Worm (Caenorhabditis elegans) whole organism, L2 larva: Measurements from ENCODE around the gene C09B8.3.
A peak's percentile ranks its signal among the peaks of the same experiment; 100 is the strongest.

Experiments
- C34F6.9 ChIP-seq: fragments of 150-350 bp; optimal IDR thresholded peaks from 2 replicates; lab custom pipeline; 2014; ENCODE audit warnings: missing biosample characterization, missing genetic modification characterization
- F13H6.1 ChIP-seq: sonication (generic microtip); optimal IDR thresholded peaks from 2 replicates; lab custom pipeline; 2016; ENCODE audit warnings: missing genetic modification characterization, missing compliant biosample characterization
- R02D3.7 ChIP-seq: fragments of 150-350 bp; optimal IDR thresholded peaks from 2 replicates; lab custom pipeline; 2014; ENCODE audit warnings: missing biosample characterization, missing genetic modification characterization
- Y55F3AM.14 ChIP-seq: fragments of 200-800 bp; sonication (Bioruptor generic); optimal IDR thresholded peaks from 2 replicates; lab custom pipeline; 2018; ENCODE audit warnings: mild to moderate bottlenecking, missing genetic modification characterization, missing compliant biosample characterization
- ZK546.5 ChIP-seq: sonication (generic microtip); optimal IDR thresholded peaks from 2 replicates; lab custom pipeline; 2017; ENCODE audit warnings: missing biosample characterization, missing genetic modification characterization
- alr-1 ChIP-seq: fragments of 150-350 bp; optimal IDR thresholded peaks from 2 replicates; lab custom pipeline; 2014; ENCODE audit warnings: missing biosample characterization, missing genetic modification characterization
- aly-2 ChIP-seq: fragments of 150-350 bp; optimal IDR thresholded peaks from 2 replicates; lab custom pipeline; 2014; ENCODE audit warnings: missing biosample characterization, missing genetic modification characterization
- blmp-1 ChIP-seq: sonication (generic microtip); optimal IDR thresholded peaks from 2 replicates; lab custom pipeline; 2017; ENCODE audit warnings: missing genetic modification characterization, mild to moderate bottlenecking, missing compliant biosample characterization, antibody characterized with exemption, moderate library complexity; ENCODE audit not compliant: insufficient read depth
- ceh-16 ChIP-seq: fragments of 150-350 bp; optimal IDR thresholded peaks from 2 replicates; lab custom pipeline; 2014; ENCODE audit warnings: missing biosample characterization, missing genetic modification characterization
- ceh-82 ChIP-seq: fragments of 150-350 bp; optimal IDR thresholded peaks from 2 replicates; lab custom pipeline; 2014; ENCODE audit warnings: missing biosample characterization, missing genetic modification characterization
- crh-2 ChIP-seq: sonication (generic microtip); optimal IDR thresholded peaks from 2 replicates; lab custom pipeline; 2017; ENCODE audit warnings: missing biosample characterization, missing genetic modification characterization
- dmd-4 ChIP-seq: sonication (generic microtip); optimal IDR thresholded peaks from 2 replicates; lab custom pipeline; 2017; ENCODE audit warnings: missing biosample characterization, missing genetic modification characterization
- egl-27 ChIP-seq: sonication (generic microtip); optimal IDR thresholded peaks from 3 replicates; lab custom pipeline; 2017; ENCODE audit warnings: missing biosample characterization, missing genetic modification reagents, missing genetic modification characterization
- elt-1 ChIP-seq: fragments of 150-350 bp; optimal IDR thresholded peaks from 2 replicates; lab custom pipeline; 2014; ENCODE audit warnings: missing biosample characterization, missing genetic modification characterization
- elt-3 ChIP-seq: sonication (generic microtip); optimal IDR thresholded peaks from 2 replicates; lab custom pipeline; 2017; ENCODE audit warnings: missing biosample characterization, missing genetic modification characterization
- fos-1 ChIP-seq: fragments of 150-350 bp; optimal IDR thresholded peaks from 2 replicates; lab custom pipeline; 2014; ENCODE audit warnings: missing biosample characterization, missing genetic modification characterization
- gmeb-1 ChIP-seq: fragments of 150-350 bp; optimal IDR thresholded peaks from 2 replicates; lab custom pipeline; 2014; ENCODE audit warnings: missing biosample characterization, missing genetic modification characterization
- lin-11 ChIP-seq: fragments of 150-350 bp; sonication (generic microtip); optimal IDR thresholded peaks from 2 replicates; lab custom pipeline; 2014; ENCODE audit warnings: missing biosample characterization, missing genetic modification characterization, inconsistent platforms, mixed read lengths
- lin-13 ChIP-seq: fragments of 150-350 bp; optimal IDR thresholded peaks from 2 replicates; lab custom pipeline; 2014; ENCODE audit warnings: missing biosample characterization, missing genetic modification reagents, missing genetic modification characterization
- lin-39 ChIP-seq: fragments of 150-350 bp; optimal IDR thresholded peaks from 2 replicates; lab custom pipeline; 2014; ENCODE audit warnings: missing biosample characterization, missing genetic modification reagents, missing genetic modification characterization
- lsy-2 ChIP-seq, 2 experiments: fragments of 150-350 bp in 1 of 2; sonication (generic microtip) in 1 of 2; optimal IDR thresholded peaks; 2 replicates each; lab custom pipeline; 2014 to 2017; ENCODE audit warnings: missing biosample characterization in 2 of 2, missing genetic modification characterization in 2 of 2
- mab-5 ChIP-seq: fragments of 150-350 bp; optimal IDR thresholded peaks from 2 replicates; lab custom pipeline; 2014; ENCODE audit warnings: missing biosample characterization, missing genetic modification characterization
- mdl-1 ChIP-seq, 2 experiments: fragments of 150-350 bp in 1 of 2; sonication (generic microtip) in 1 of 2; optimal IDR thresholded peaks; 2 replicates each; lab custom pipeline; 2017; ENCODE audit warnings: missing biosample characterization in 2 of 2, missing genetic modification characterization in 2 of 2
- nhr-10 ChIP-seq: sonication (generic microtip); optimal IDR thresholded peaks from 2 replicates; lab custom pipeline; 2017; ENCODE audit warnings: missing biosample characterization, missing genetic modification characterization
- nhr-11 ChIP-seq: fragments of 150-350 bp; optimal IDR thresholded peaks from 2 replicates; lab custom pipeline; 2014; ENCODE audit warnings: missing biosample characterization, missing genetic modification characterization
- nhr-12 ChIP-seq: fragments of 150-350 bp; optimal IDR thresholded peaks from 2 replicates; lab custom pipeline; 2014; ENCODE audit warnings: missing biosample characterization, missing genetic modification characterization
- nhr-129 ChIP-seq: fragments of 150-350 bp; optimal IDR thresholded peaks from 2 replicates; lab custom pipeline; 2014; ENCODE audit warnings: missing biosample characterization, missing genetic modification characterization
- nhr-21 ChIP-seq: fragments of 150-350 bp; optimal IDR thresholded peaks from 2 replicates; lab custom pipeline; 2014; ENCODE audit warnings: missing biosample characterization, missing genetic modification characterization
- nhr-23 ChIP-seq: fragments of 150-350 bp; optimal IDR thresholded peaks from 2 replicates; lab custom pipeline; 2014; ENCODE audit warnings: missing biosample characterization, missing genetic modification reagents, missing genetic modification characterization
- nhr-25 ChIP-seq: fragments of 150-350 bp; sonication (generic microtip); optimal IDR thresholded peaks from 3 replicates; lab custom pipeline; 2014; ENCODE audit warnings: missing biosample characterization, missing genetic modification characterization
- nhr-6 ChIP-seq: fragments of 150-350 bp; optimal IDR thresholded peaks from 2 replicates; lab custom pipeline; 2014; ENCODE audit warnings: missing biosample characterization, missing genetic modification characterization
- nhr-77 ChIP-seq: fragments of 150-350 bp; optimal IDR thresholded peaks from 2 replicates; lab custom pipeline; 2014; ENCODE audit warnings: missing biosample characterization, missing genetic modification characterization
- peb-1 ChIP-seq: fragments of 150-350 bp; optimal IDR thresholded peaks from 2 replicates; lab custom pipeline; 2014; ENCODE audit warnings: missing biosample characterization, missing genetic modification characterization
- sem-4 ChIP-seq: fragments of 150-350 bp; optimal IDR thresholded peaks from 2 replicates; lab custom pipeline; 2014; ENCODE audit warnings: missing biosample characterization, missing genetic modification reagents, missing genetic modification characterization
- skn-1 ChIP-seq: sonication (generic microtip); optimal IDR thresholded peaks from 2 replicates; lab custom pipeline; 2017; ENCODE audit warnings: missing biosample characterization, missing genetic modification characterization
- sma-3 ChIP-seq: sonication (generic microtip); optimal IDR thresholded peaks from 2 replicates; lab custom pipeline; 2016; ENCODE audit warnings: missing genetic modification reagents, missing genetic modification characterization, missing compliant biosample characterization
- snpc-4 ChIP-seq: fragments of 150-350 bp; optimal IDR thresholded peaks from 2 replicates; lab custom pipeline; 2014; ENCODE audit warnings: missing biosample characterization, missing genetic modification characterization
- unc-39 ChIP-seq: fragments of 150-350 bp; optimal IDR thresholded peaks from 2 replicates; lab custom pipeline; 2014; ENCODE audit warnings: missing biosample characterization, missing genetic modification characterization
- unc-55 ChIP-seq: fragments of 150-350 bp; sonication (generic microtip); optimal IDR thresholded peaks from 3 replicates; lab custom pipeline; 2014; ENCODE audit warnings: missing biosample characterization, missing genetic modification reagents, missing genetic modification characterization
- unc-62 ChIP-seq: fragments of 150-350 bp; optimal IDR thresholded peaks from 2 replicates; lab custom pipeline; 2014; ENCODE audit warnings: missing biosample characterization, missing genetic modification reagents, missing genetic modification characterization
- zag-1 ChIP-seq: fragments of 150-350 bp; optimal IDR thresholded peaks from 2 replicates; lab custom pipeline; 2014; ENCODE audit warnings: missing biosample characterization, missing genetic modification characterization
- ztf-1 ChIP-seq: fragments of 200-800 bp; sonication (Bioruptor generic); conservative IDR thresholded peaks from 2 replicates; pipeline ENCODE4 v1.3.6; 2022; ENCODE audit warnings: missing genetic modification characterization, missing compliant biosample characterization
- ztf-11 ChIP-seq: sonication (generic microtip); optimal IDR thresholded peaks from 2 replicates; lab custom pipeline; 2017; ENCODE audit warnings: missing biosample characterization, missing genetic modification characterization
- ztf-4 ChIP-seq: fragments of 150-350 bp; optimal IDR thresholded peaks from 2 replicates; lab custom pipeline; 2014; ENCODE audit warnings: missing biosample characterization, missing genetic modification characterization

C09B8.3 gene

DNA sequence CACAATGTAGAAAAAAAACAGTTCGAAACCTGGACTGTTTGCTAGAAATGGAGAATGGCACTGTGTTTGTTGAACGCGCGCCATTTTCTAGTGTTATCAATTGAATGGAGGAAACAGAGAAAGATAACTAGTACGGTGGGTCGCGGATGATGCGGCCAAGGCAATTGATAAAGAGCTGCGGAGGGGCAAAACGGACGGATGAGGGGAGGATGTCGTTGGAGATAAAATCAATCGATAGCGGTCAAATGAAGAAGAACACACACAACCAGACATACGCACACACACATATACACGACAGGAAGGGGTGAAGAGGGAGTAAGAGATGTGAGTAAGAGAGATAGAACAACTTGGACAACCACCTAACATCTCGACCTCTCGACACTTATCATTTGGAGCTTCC is 39.6 kb upstream of the C09B8.3 start:
- TF ChIP-seq ZK546.5 (tag; lab: Kevin White, UChicago) (no peak), lsy-2 (tag; optimal IDR thresholded peaks at IDR 0.05; lab: Kevin White, UChicago) (peak in 1 of 2 experiments; percentile 20), lin-11 (no peak), alr-1 (tag; lab: Kevin White, UChicago) (no peak), nhr-21 (tag; lab: Kevin White, UChicago) (peak; percentile 37), nhr-129 (tag; lab: Kevin White, UChicago) (peak; percentile 45), fos-1 (tag; lab: Kevin White, UChicago) (peak; percentile 56), lin-39 (tag; lab: Kevin White, UChicago) (no peak), sma-3 (GFP tag; lab: Kevin White, UChicago) (peak; percentile 38)

DNA sequence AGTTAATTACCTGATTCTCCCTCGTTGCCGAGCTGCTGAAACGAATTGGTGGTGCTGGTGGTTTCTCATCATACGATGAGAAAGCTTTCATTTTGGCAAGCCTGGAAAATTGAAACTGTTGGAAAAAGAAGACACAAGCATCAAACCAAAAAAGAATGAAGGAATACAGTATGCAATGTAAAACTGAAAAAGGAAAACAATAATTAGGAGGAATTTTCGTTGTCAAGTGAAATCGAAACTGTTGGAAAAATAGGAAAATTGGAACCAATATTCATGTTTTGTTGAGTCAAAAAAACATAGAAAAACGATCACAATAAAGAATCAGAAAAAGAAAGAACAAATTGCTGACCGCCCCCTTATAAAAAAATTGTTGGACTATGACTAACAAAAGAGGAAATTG is 38.0 kb upstream of the C09B8.3 start, which contains the start of gene pak-1:
Gene pak-1 (minus strand): TSS at position 101 of the 400 bp plus-strand sequence.
- TF ChIP-seq nhr-25: no peak
- TF ChIP-seq nhr-77: no peak
- TF ChIP-seq elt-3 (tag; lab: Kevin White, UChicago): no peak
- TF ChIP-seq unc-62 (GFP tag; lab: Kevin White, UChicago): no peak
- no peak for TF ChIP-seq ceh-82 (tag; lab: Kevin White, UChicago)
- TF ChIP-seq egl-27: no peak
- no peak for TF ChIP-seq dmd-4 (tag; lab: Kevin White, UChicago)
- no peak for TF ChIP-seq ztf-11 (tag; lab: Kevin White, UChicago)
- no peak for TF ChIP-seq nhr-11 (tag; lab: Kevin White, UChicago)
- no peak for TF ChIP-seq unc-39 (tag; lab: Kevin White, UChicago)
- no peak for TF ChIP-seq gmeb-1 (tag; lab: Kevin White, UChicago)
- TF ChIP-seq sem-4: no peak
- TF ChIP-seq unc-55: no peak
- no peak for TF ChIP-seq nhr-23
- TF ChIP-seq mab-5: no peak
- no peak for TF ChIP-seq aly-2 (tag; lab: Kevin White, UChicago)
- no peak for TF ChIP-seq elt-1
- TF ChIP-seq nhr-6 (tag; lab: Kevin White, UChicago): no peak
- no peak for TF ChIP-seq skn-1 (tag; lab: Kevin White, UChicago)

DNA sequence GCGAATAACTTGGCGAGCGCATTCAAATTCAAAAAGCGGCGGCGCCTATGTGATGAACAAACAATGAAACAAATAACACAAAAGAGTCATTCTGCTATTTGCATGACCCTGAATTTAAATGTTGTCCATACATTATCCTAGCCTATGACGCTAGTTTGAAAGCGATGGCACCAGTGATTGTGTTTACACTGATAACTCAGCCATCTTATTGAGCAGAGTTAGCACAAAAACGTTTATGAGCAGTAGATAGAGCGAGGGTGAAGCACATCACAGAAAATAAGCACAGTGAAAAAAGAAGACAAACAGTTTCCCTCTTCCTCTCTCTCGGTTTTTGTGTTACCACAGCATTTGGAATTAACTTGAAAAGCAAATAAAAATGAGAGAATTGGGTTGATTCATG is 32.8 kb upstream of the C09B8.3 start:
- TF ChIP-seq lin-11 (no peak), nhr-129 (tag; lab: Kevin White, UChicago) (peak; percentile 34), crh-2 (tag; lab: Kevin White, UChicago) (peak; percentile 1), F13H6.1 (tag; lab: Kevin White, UChicago) (peak; percentile 39)

DNA sequence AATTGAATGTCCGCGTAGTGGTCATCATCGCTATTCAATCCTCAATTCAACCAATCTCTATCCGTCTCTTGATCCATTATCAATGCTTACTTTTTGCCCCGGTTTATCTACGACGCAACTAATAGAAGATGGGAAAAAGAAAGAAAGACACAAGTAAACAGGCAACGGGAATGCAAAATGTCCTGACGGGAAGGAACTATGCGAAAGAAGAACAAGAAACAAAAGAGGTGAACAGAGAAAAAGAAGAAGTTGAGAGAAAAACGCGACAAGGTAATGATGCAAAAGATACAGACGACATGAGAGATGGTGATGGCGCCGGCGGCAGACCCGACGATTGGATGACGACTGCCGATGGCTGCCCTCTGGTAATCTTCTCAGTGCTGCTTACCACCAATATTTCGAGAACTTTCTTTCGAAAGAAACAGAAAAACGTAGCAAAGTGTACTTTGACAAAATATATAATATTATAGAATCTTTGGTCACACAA is 31.6 kb upstream of the C09B8.3 start:
- TF ChIP-seq snpc-4: no peak
- peak; percentile 44 for TF ChIP-seq C34F6.9
- peak; percentile 25 for TF ChIP-seq nhr-10 (tag; lab: Kevin White, UChicago)
- peak; percentile 90 for TF ChIP-seq sma-3 (GFP tag; lab: Kevin White, UChicago)
- TF ChIP-seq unc-39 (tag; lab: Kevin White, UChicago): no peak
- no peak for TF ChIP-seq ZK546.5 (tag; lab: Kevin White, UChicago)
- peak; percentile 74 for TF ChIP-seq nhr-6 (tag; lab: Kevin White, UChicago)
- peak; percentile 64 for TF ChIP-seq lin-13 (GFP tag; lab: Kevin White, UChicago)
- TF ChIP-seq mdl-1 (tag; optimal IDR thresholded peaks at IDR 0.05; lab: Kevin White, UChicago): peak in 1 of 2 experiments; percentile 26
- peak; percentile 75 for TF ChIP-seq fos-1 (tag; lab: Kevin White, UChicago)
- TF ChIP-seq nhr-77: no peak
- TF ChIP-seq alr-1 (tag; lab: Kevin White, UChicago): no peak
- TF ChIP-seq nhr-12 (tag; lab: Kevin White, UChicago): no peak
- TF ChIP-seq zag-1: no peak
- peak; percentile 80 for TF ChIP-seq nhr-25
- TF ChIP-seq ztf-1: no peak
- TF ChIP-seq aly-2 (tag; lab: Kevin White, UChicago): no peak
- TF ChIP-seq F13H6.1 (tag; lab: Kevin White, UChicago): peak; percentile 90
- peak; percentile 86 for TF ChIP-seq sem-4
- no peak for TF ChIP-seq unc-62 (GFP tag; lab: Kevin White, UChicago)
- no peak for TF ChIP-seq R02D3.7 (tag; lab: Kevin White, UChicago)
- TF ChIP-seq ztf-4 (tag; lab: Kevin White, UChicago): peak; percentile 78
- TF ChIP-seq nhr-23: no peak
- TF ChIP-seq lin-39 (tag; lab: Kevin White, UChicago): no peak
- TF ChIP-seq skn-1 (tag; lab: Kevin White, UChicago): no peak
- TF ChIP-seq ztf-11 (tag; lab: Kevin White, UChicago): no peak
- peak; percentile 10 for TF ChIP-seq unc-55
- peak; percentile 83 for TF ChIP-seq nhr-21 (tag; lab: Kevin White, UChicago)
- TF ChIP-seq blmp-1 (tag; lab: Kevin White, UChicago): peak; percentile 59
- no peak for TF ChIP-seq ceh-82 (tag; lab: Kevin White, UChicago)
- TF ChIP-seq lsy-2 (tag; optimal IDR thresholded peaks at IDR 0.05; lab: Kevin White, UChicago): peak in 1 of 2 experiments; percentile 68
- peak; percentile 56 for TF ChIP-seq gmeb-1 (tag; lab: Kevin White, UChicago)
- TF ChIP-seq crh-2 (tag; lab: Kevin White, UChicago): peak; percentile 82
- TF ChIP-seq elt-3 (tag; lab: Kevin White, UChicago): no peak
- TF ChIP-seq nhr-11 (tag; lab: Kevin White, UChicago): no peak
- TF ChIP-seq ceh-16 (tag; lab: Kevin White, UChicago): no peak
- no peak for TF ChIP-seq dmd-4 (tag; lab: Kevin White, UChicago)
- TF ChIP-seq peb-1 (tag; lab: Kevin White, UChicago): no peak
- no peak for TF ChIP-seq elt-1
- TF ChIP-seq Y55F3AM.14 (GFP tag; lab: Kevin White, UChicago): peak; percentile 24
